Worm (Caenorhabditis elegans) whole organism, midembryonic: ENCODE results near the gene B0250.7.

Experiments used
- flt-1 ChIP-seq: fragments of 200-800 bp; sonication (Bioruptor generic); IDR thresholded peaks from 2 replicates; pipeline ENCODE4 v1.3.6; 2022; ENCODE audit warnings: missing genetic modification characterization, missing compliant biosample characterization
- ztf-29 ChIP-seq: fragments of 200-800 bp; sonication (Bioruptor generic); IDR thresholded peaks from 2 replicates; pipeline ENCODE4 v1.3.6; 2022; ENCODE audit warnings: missing genetic modification reagents, missing genetic modification characterization, missing compliant biosample characterization

ce11 chrV:20522219-20522618 is 46.4 kb upstream of the B0250.7 start, which contains the start of the genes Y38H6C.9 and fbxa-150:
- no peak for TF ChIP-seq ztf-29 (GFP tag; lab: Robert Waterston, UW)
- no peak for TF ChIP-seq flt-1 (GFP tag; lab: Robert Waterston, UW)
